Fruit fly (Drosophila melanogaster) whole organism, embryonic: ENCODE results near the gene Rrp47.

Source experiments
- ATbp ChIP-seq: fragments of 200-800 bp; sonication (Bioruptor generic); optimal IDR thresholded peaks from 2 replicates; lab custom pipeline; 2017; ENCODE audit warnings: missing biosample characterization, mild to moderate bottlenecking, missing genetic modification characterization, missing genetic modification reagents
- Abd-B ChIP-seq: fragments of 200-800 bp; sonication (Bioruptor generic); optimal IDR thresholded peaks from 2 replicates; lab custom pipeline; 2018; ENCODE audit warnings: missing biosample characterization, mild to moderate bottlenecking, missing genetic modification characterization, moderate library complexity
- Atf6 ChIP-seq: fragments of 200-800 bp; sonication (Bioruptor generic); IDR thresholded peaks from 2 replicates; pipeline ENCODE4 v1.3.6; 2022; ENCODE audit warnings: missing biosample characterization, missing genetic modification characterization
- Bdp1 ChIP-seq: fragments of 200-800 bp; sonication (Bioruptor generic); optimal IDR thresholded peaks from 3 replicates; lab custom pipeline; 2016; ENCODE audit warnings: missing biosample characterization, missing genetic modification characterization
- CG10321 ChIP-seq: fragments of 200-800 bp; sonication (Bioruptor generic); IDR thresholded peaks from 2 replicates; pipeline ENCODE4 v1.3.6; 2022; ENCODE audit warnings: missing biosample characterization, missing genetic modification characterization
- CG10462 ChIP-seq: fragments of 200-800 bp; sonication (Bioruptor generic); optimal IDR thresholded peaks from 2 replicates; lab custom pipeline; 2016; ENCODE audit warnings: missing biosample characterization, missing genetic modification characterization
- CG11456 ChIP-seq: fragments of 200-800 bp; sonication (Bioruptor generic); IDR thresholded peaks from 3 replicates; pipeline ENCODE4 v1.3.6; 2022; ENCODE audit warnings: missing biosample characterization, missing genetic modification characterization
- CG11723 ChIP-seq: fragments of 200-800 bp; sonication (Bioruptor generic); optimal IDR thresholded peaks from 2 replicates; lab custom pipeline; 2017; ENCODE audit warnings: missing biosample characterization, mild to moderate bottlenecking, missing genetic modification characterization
- CG14710 ChIP-seq: fragments of 200-800 bp; sonication (Bioruptor generic); optimal IDR thresholded peaks from 3 replicates; lab custom pipeline; 2019; ENCODE audit warnings: missing biosample characterization, mild to moderate bottlenecking, missing genetic modification characterization, moderate library complexity
- CG14860 ChIP-seq: fragments of 200-800 bp; sonication (Bioruptor generic); IDR thresholded peaks from 3 replicates; pipeline ENCODE4 v1.3.6; 2022; ENCODE audit warnings: missing biosample characterization, missing genetic modification characterization; ENCODE audit not compliant: partially characterized antibody
- CG15073 ChIP-seq: fragments of 200-800 bp; sonication (Bioruptor generic); optimal IDR thresholded peaks from 2 replicates; lab custom pipeline; 2016; ENCODE audit warnings: missing biosample characterization, missing genetic modification characterization
- CG15269 ChIP-seq: fragments of 200-800 bp; sonication (Bioruptor generic); optimal IDR thresholded peaks from 2 replicates; lab custom pipeline; 2018; ENCODE audit warnings: missing biosample characterization, mild to moderate bottlenecking, missing genetic modification characterization, moderate library complexity
- CG1602 ChIP-seq: fragments of 200-800 bp; sonication (Bioruptor generic); optimal IDR thresholded peaks from 3 replicates; lab custom pipeline; 2016; ENCODE audit warnings: missing biosample characterization, missing genetic modification characterization
- CG17186 ChIP-seq: fragments of 200-800 bp; sonication (Bioruptor generic); optimal IDR thresholded peaks from 3 replicates; lab custom pipeline; 2017; ENCODE audit warnings: missing biosample characterization, missing genetic modification reagents, missing genetic modification characterization
- CG17361 ChIP-seq: fragments of 200-800 bp; sonication (Bioruptor generic); IDR thresholded peaks from 3 replicates; pipeline ENCODE4 v1.3.6; 2022; ENCODE audit warnings: missing biosample characterization, missing genetic modification characterization
- CG4424 ChIP-seq: fragments of 200-800 bp; sonication (Bioruptor generic); optimal IDR thresholded peaks from 3 replicates; lab custom pipeline; 2016; ENCODE audit warnings: missing biosample characterization, missing genetic modification characterization
- CG6175 ChIP-seq: fragments of 200-800 bp; sonication (Bioruptor generic); IDR thresholded peaks from 3 replicates; pipeline ENCODE4 v1.3.6; 2022; ENCODE audit warnings: missing biosample characterization, missing genetic modification characterization
- CG6254 ChIP-seq: fragments of 200-800 bp; sonication (Bioruptor generic); optimal IDR thresholded peaks from 3 replicates; lab custom pipeline; 2017; ENCODE audit warnings: mild to moderate bottlenecking, missing biosample characterization, missing genetic modification reagents, missing genetic modification characterization
- CG6765 ChIP-seq: fragments of 200-800 bp; sonication (Bioruptor generic); optimal IDR thresholded peaks from 3 replicates; lab custom pipeline; 2017; ENCODE audit warnings: missing biosample characterization, mild to moderate bottlenecking, missing genetic modification characterization
- CG7357 ChIP-seq: fragments of 200-800 bp; sonication (Bioruptor generic); IDR thresholded peaks from 3 replicates; pipeline ENCODE4 v1.3.6; 2022; ENCODE audit warnings: missing biosample characterization, missing genetic modification characterization
- CG8089 ChIP-seq: fragments of 200-800 bp; sonication (Bioruptor generic); optimal IDR thresholded peaks from 3 replicates; lab custom pipeline; 2016; ENCODE audit warnings: missing biosample characterization, missing genetic modification characterization
- CG8924 ChIP-seq: fragments of 200-800 bp; optimal IDR thresholded peaks from 3 replicates; lab custom pipeline; 2019; ENCODE audit warnings: missing biosample characterization, mild to moderate bottlenecking, missing genetic modification characterization, moderate library complexity
- CG9727 ChIP-seq: fragments of 200-800 bp; sonication (Bioruptor generic); optimal IDR thresholded peaks from 3 replicates; lab custom pipeline; 2017; ENCODE audit warnings: missing biosample characterization, mild to moderate bottlenecking, missing genetic modification characterization
- CTCF ChIP-seq: fragments of 200-800 bp; sonication (Bioruptor generic); optimal IDR thresholded peaks from 2 replicates; lab custom pipeline; 2017; ENCODE audit warnings: missing biosample characterization, mild to moderate bottlenecking, missing genetic modification characterization, moderate library complexity
- Dek ChIP-seq: fragments of 200-800 bp; sonication (Bioruptor generic); optimal IDR thresholded peaks from 3 replicates; lab custom pipeline; 2019; ENCODE audit warnings: missing biosample characterization, mild to moderate bottlenecking, missing genetic modification characterization, moderate library complexity
- Fer3 ChIP-seq: fragments of 200-800 bp; sonication (Bioruptor generic); optimal IDR thresholded peaks from 2 replicates; lab custom pipeline; 2018; ENCODE audit warnings: missing biosample characterization, mild to moderate bottlenecking, missing genetic modification characterization, moderate library complexity
- HLHmδ ChIP-seq: fragments of 200-800 bp; sonication (Bioruptor generic); optimal IDR thresholded peaks from 2 replicates; lab custom pipeline; 2018; ENCODE audit warnings: missing biosample characterization, mild to moderate bottlenecking, missing genetic modification characterization, moderate library complexity
- HmgD ChIP-seq: fragments of 200-800 bp; sonication (Bioruptor generic); optimal IDR thresholded peaks from 3 replicates; lab custom pipeline; 2016; ENCODE audit warnings: missing biosample characterization, missing genetic modification characterization
- Hr3 ChIP-seq: fragments of 200-800 bp; sonication (Bioruptor generic); optimal IDR thresholded peaks from 3 replicates; lab custom pipeline; 2016; ENCODE audit warnings: missing biosample characterization, missing genetic modification characterization
- Lhr ChIP-seq: fragments of 200-800 bp; sonication (Bioruptor generic); optimal IDR thresholded peaks from 3 replicates; lab custom pipeline; 2017; ENCODE audit warnings: mild to moderate bottlenecking, missing biosample characterization, missing genetic modification reagents, missing genetic modification characterization
- Lim3 ChIP-seq: fragments of 200-800 bp; sonication (Bioruptor generic); IDR thresholded peaks from 2 replicates; pipeline ENCODE4 v1.3.6; 2022; ENCODE audit warnings: missing biosample characterization, missing genetic modification characterization
- Oli ChIP-seq: fragments of 200-800 bp; sonication (Bioruptor generic); optimal IDR thresholded peaks from 2 replicates; lab custom pipeline; 2018; ENCODE audit warnings: missing biosample characterization, mild to moderate bottlenecking, missing genetic modification characterization, moderate library complexity
- Spps ChIP-seq: fragments of 200-800 bp; sonication (Bioruptor generic); optimal IDR thresholded peaks from 2 replicates; lab custom pipeline; 2018; ENCODE audit warnings: missing biosample characterization, mild to moderate bottlenecking, missing genetic modification characterization
- Xbp1 ChIP-seq: fragments of 200-800 bp; sonication (Bioruptor generic); optimal IDR thresholded peaks from 3 replicates; lab custom pipeline; 2016; ENCODE audit warnings: missing biosample characterization, mild to moderate bottlenecking, missing genetic modification characterization
- ab ChIP-seq: fragments of 200-800 bp; sonication (Bioruptor generic); optimal IDR thresholded peaks from 2 replicates; lab custom pipeline; 2016; ENCODE audit warnings: missing biosample characterization, missing genetic modification characterization
- bowl ChIP-seq: fragments of 200-800 bp; sonication (Bioruptor generic); IDR thresholded peaks from 2 replicates; pipeline ENCODE4 v1.3.6; 2022; ENCODE audit warnings: missing biosample characterization, missing genetic modification characterization
- chm ChIP-seq: fragments of 200-800 bp; sonication (Bioruptor generic); IDR thresholded peaks from 2 replicates; pipeline ENCODE4 v1.3.6; 2022; ENCODE audit warnings: missing biosample characterization, missing genetic modification characterization
- ci ChIP-seq: fragments of 200-800 bp; sonication (Bioruptor generic); IDR thresholded peaks from 3 replicates; pipeline ENCODE4 v1.3.6; 2022; ENCODE audit warnings: missing biosample characterization, missing genetic modification characterization
- da ChIP-seq: fragments of 200-800 bp; sonication (Bioruptor generic); optimal IDR thresholded peaks from 2 replicates; lab custom pipeline; 2016; ENCODE audit warnings: missing biosample characterization, missing genetic modification characterization
- dati ChIP-seq: fragments of 200-800 bp; sonication (Bioruptor generic); IDR thresholded peaks from 2 replicates; pipeline ENCODE4 v1.3.6; 2022; ENCODE audit warnings: missing biosample characterization, missing genetic modification characterization
- dimm ChIP-seq: fragments of 200-800 bp; sonication (Bioruptor generic); IDR thresholded peaks from 2 replicates; pipeline ENCODE4 v1.3.6; 2022; ENCODE audit warnings: missing biosample characterization, missing genetic modification characterization
- emc ChIP-seq: fragments of 200-800 bp; sonication (Bioruptor generic); optimal IDR thresholded peaks from 2 replicates; lab custom pipeline; 2016; ENCODE audit warnings: missing biosample characterization, missing genetic modification characterization
- exex ChIP-seq: fragments of 200-800 bp; sonication (Bioruptor generic); optimal IDR thresholded peaks from 4 replicates; lab custom pipeline; 2018; ENCODE audit warnings: missing biosample characterization, mild to moderate bottlenecking, missing genetic modification characterization, moderate library complexity
- gfzf ChIP-seq: fragments of 200-800 bp; sonication (Bioruptor generic); optimal IDR thresholded peaks from 2 replicates; lab custom pipeline; 2016; ENCODE audit warnings: missing biosample characterization, mild to moderate bottlenecking, missing genetic modification characterization, moderate library complexity
- ham ChIP-seq: fragments of 200-800 bp; sonication (Bioruptor generic); IDR thresholded peaks from 2 replicates; pipeline ENCODE4 v1.3.6; 2022; ENCODE audit warnings: missing biosample characterization, missing genetic modification characterization
- kay ChIP-seq: fragments of 200-800 bp; sonication (Bioruptor generic); optimal IDR thresholded peaks from 2 replicates; lab custom pipeline; 2016; ENCODE audit warnings: missing biosample characterization, missing genetic modification characterization
- maf-S ChIP-seq: fragments of 200-800 bp; sonication (Bioruptor generic); optimal IDR thresholded peaks from 2 replicates; lab custom pipeline; 2016; ENCODE audit warnings: missing biosample characterization, missing genetic modification characterization
- nau ChIP-seq: fragments of 200-800 bp; sonication (Bioruptor generic); optimal IDR thresholded peaks from 3 replicates; lab custom pipeline; 2017; ENCODE audit warnings: missing biosample characterization, mild to moderate bottlenecking, missing genetic modification characterization, missing genetic modification reagents
- phol ChIP-seq: fragments of 200-800 bp; sonication (Bioruptor generic); optimal IDR thresholded peaks from 3 replicates; lab custom pipeline; 2018; ENCODE audit warnings: missing biosample characterization, mild to moderate bottlenecking, missing genetic modification characterization, moderate library complexity
- pros ChIP-seq: fragments of 200-800 bp; sonication (Bioruptor generic); optimal IDR thresholded peaks from 3 replicates; lab custom pipeline; 2019; ENCODE audit warnings: missing biosample characterization, mild to moderate bottlenecking, missing genetic modification characterization, moderate library complexity
- run ChIP-seq: fragments of 200-800 bp; sonication (Bioruptor generic); optimal IDR thresholded peaks from 3 replicates; lab custom pipeline; 2018; ENCODE audit warnings: missing biosample characterization, mild to moderate bottlenecking, missing genetic modification characterization
- sisA ChIP-seq: fragments of 200-800 bp; sonication (Bioruptor generic); IDR thresholded peaks from 2 replicates; pipeline ENCODE4 v1.3.6; 2022; ENCODE audit warnings: missing biosample characterization, missing genetic modification characterization
- unpg ChIP-seq: fragments of 200-800 bp; sonication (Bioruptor generic); optimal IDR thresholded peaks from 3 replicates; lab custom pipeline; 2018; ENCODE audit warnings: missing biosample characterization, mild to moderate bottlenecking, missing genetic modification characterization, moderate library complexity

Gene Rrp47

DNA sequence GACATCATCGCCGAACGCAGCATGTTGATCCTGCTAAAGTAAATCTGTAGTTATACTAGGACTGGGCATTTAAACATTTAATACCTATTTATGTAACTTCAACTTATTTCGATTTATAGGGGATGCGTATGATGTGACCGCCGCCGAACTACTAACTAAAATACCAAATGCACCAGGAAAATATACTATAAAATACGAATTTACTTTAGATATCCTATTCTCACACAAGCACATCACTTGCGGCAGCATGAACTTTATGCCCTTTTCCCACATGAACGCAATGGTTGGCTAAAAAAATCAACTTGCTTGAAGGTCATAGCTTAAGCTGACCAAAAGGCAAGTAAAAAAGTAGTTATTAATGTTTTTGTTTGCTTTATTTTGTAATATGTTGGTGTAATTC lies 42.0 kb downstream of the Rrp47 start, which contains the start of gene ND-20 (continued):
- peak; percentile 98 for TF ChIP-seq CG7357 (GFP tag; lab: Robert Waterston, UW)
- TF ChIP-seq ATbp (GFP tag; lab: Kevin White, UChicago) = no peak
- no peak for TF ChIP-seq CG9727
- no peak for TF ChIP-seq run (tag; lab: Kevin White, UChicago)
- TF ChIP-seq Hr3 (GFP tag; lab: Kevin White, UChicago) = no peak
- TF ChIP-seq Atf6 = no peak
- TF ChIP-seq phol (tag; lab: Kevin White, UChicago) = peak; percentile 50
- no peak for TF ChIP-seq Lim3 (GFP tag; lab: Robert Waterston, UW)
- peak; percentile 53 for TF ChIP-seq Lhr
- TF ChIP-seq ab (GFP tag; lab: Kevin White, UChicago) = no peak
- TF ChIP-seq maf-S (GFP tag; lab: Kevin White, UChicago) = no peak
- no peak for TF ChIP-seq ci (GFP tag; lab: Robert Waterston, UW)
- peak; percentile 86 for TF ChIP-seq gfzf
- TF ChIP-seq CG6254 (GFP tag; lab: Kevin White, UChicago) = no peak
- no peak for TF ChIP-seq da
- no peak for TF ChIP-seq Oli (tag; lab: Kevin White, UChicago)
- TF ChIP-seq CTCF (GFP tag; lab: Kevin White, UChicago) = no peak
- TF ChIP-seq CG10462 (GFP tag; lab: Kevin White, UChicago) = no peak
- peak; percentile 65 for TF ChIP-seq CG14710 (tag; lab: Kevin White, UChicago)
- no peak for TF ChIP-seq CG15073 (GFP tag; lab: Kevin White, UChicago)
- peak; percentile 0 for TF ChIP-seq unpg (GFP tag; lab: Kevin White, UChicago)
- TF ChIP-seq kay (GFP tag; lab: Kevin White, UChicago) = no peak
- no peak for TF ChIP-seq HLHmδ (GFP tag; lab: Kevin White, UChicago)
- TF ChIP-seq CG14860 = no peak
- TF ChIP-seq CG10321 (GFP tag; lab: Robert Waterston, UW) = no peak
- TF ChIP-seq CG17361 (GFP tag; lab: Robert Waterston, UW) = 0 out of 3 replicates have a peak, but pooled peaks have one; percentile 27
- TF ChIP-seq CG6765 (GFP tag; lab: Kevin White, UChicago) = no peak
- TF ChIP-seq CG1602 = no peak
- no peak for TF ChIP-seq emc (GFP tag; lab: Kevin White, UChicago)
- no peak for TF ChIP-seq dati (GFP tag; lab: Robert Waterston, UW)
- TF ChIP-seq CG8089 = no peak
- no peak for TF ChIP-seq bowl (GFP tag; lab: Robert Waterston, UW)
- no peak for TF ChIP-seq CG4424 (GFP tag; lab: Kevin White, UChicago)
- TF ChIP-seq CG17186 (GFP tag; lab: Kevin White, UChicago) = no peak
- no peak for TF ChIP-seq nau (GFP tag; lab: Kevin White, UChicago)
- peak; percentile 38 for TF ChIP-seq HmgD
- no peak for TF ChIP-seq ham (GFP tag; lab: Robert Waterston, UW)
- no peak for TF ChIP-seq pros (GFP tag; lab: Kevin White, UChicago)
- TF ChIP-seq CG15269 = no peak
- TF ChIP-seq dimm = no peak
- TF ChIP-seq Dek (tag; lab: Kevin White, UChicago) = no peak
- TF ChIP-seq CG11456 (GFP tag; lab: Robert Waterston, UW) = no peak
- TF ChIP-seq Bdp1 (GFP tag; lab: Kevin White, UChicago) = no peak
- TF ChIP-seq Spps (tag; lab: Kevin White, UChicago) = no peak
- TF ChIP-seq CG8924 (tag; lab: Kevin White, UChicago) = peak; percentile 28
- no peak for TF ChIP-seq sisA (GFP tag; lab: Robert Waterston, UW)
- no peak for TF ChIP-seq Fer3 (tag; lab: Kevin White, UChicago)
- no peak for TF ChIP-seq Abd-B (GFP tag; lab: Kevin White, UChicago)
- no peak for TF ChIP-seq chm (GFP tag; lab: Robert Waterston, UW)
- TF ChIP-seq exex (tag; lab: Kevin White, UChicago) = no peak
- TF ChIP-seq CG11723 (GFP tag; lab: Kevin White, UChicago) = peak; percentile 12
- peak; percentile 42 for TF ChIP-seq Xbp1 (GFP tag; lab: Kevin White, UChicago)
- TF ChIP-seq CG6175 (GFP tag; lab: Robert Waterston, UW) = no peak
